Worm (Caenorhabditis elegans): ENCODE measurements around the gene F37C4.4.

DNA sequence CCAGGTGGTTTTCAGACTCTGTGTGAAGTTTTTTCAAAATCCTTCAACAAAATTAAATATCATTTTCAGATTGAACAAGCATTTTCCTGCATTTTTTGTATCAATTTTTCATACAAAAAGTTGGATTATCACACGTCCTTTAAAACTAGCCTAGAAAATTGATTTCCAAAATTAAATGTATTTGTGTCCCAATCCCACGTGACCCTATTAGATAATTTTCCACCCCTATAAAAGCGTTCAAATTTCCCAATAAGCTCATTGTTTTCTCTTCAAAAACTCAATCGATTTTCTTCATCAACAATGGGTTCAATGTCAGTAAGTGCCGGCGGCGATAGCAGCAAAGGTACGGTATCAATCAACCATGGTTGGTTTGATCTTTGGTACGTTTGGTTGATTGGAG lies 47.4 kb downstream of the F37C4.4 start, which contains the start of gene F56D6.19:
- TF ChIP-seq B0336.3 (GFP tag; IDR thresholded peaks at IDR 0.05) (no peak), ztf-3 (GFP tag; optimal IDR thresholded peaks at IDR 0.05) (no peak), hmg-1.2 (GFP tag; IDR thresholded peaks at IDR 0.05) (no peak), pha-4 (tag; optimal IDR thresholded peaks at IDR 0.05) (no peak), Y79H2A.3 (GFP tag; conservative IDR thresholded peaks at IDR 0.05) (no peak), lsl-1 (GFP tag; optimal IDR thresholded peaks at IDR 0.05) (no peak), atf-7 (tag; optimal IDR thresholded peaks at IDR 0.05) (no peak), nfya-1 (tag; optimal IDR thresholded peaks at IDR 0.05; ENCODE audit: borderline replicate concordance, insufficient read depth) (no peak), F39B2.1 (GFP tag; IDR thresholded peaks at IDR 0.05) (no peak), F57C9.4 (tag; optimal IDR thresholded peaks at IDR 0.05) (no peak), pbrm-1 (GFP tag; IDR thresholded peaks at IDR 0.05) (no peak)

All from whole organism, young adult.